Worm (Caenorhabditis elegans): ENCODE measurements around the gene Y17G7B.3.

- no peak for TF ChIP-seq ztf-23 (GFP tag; IDR thresholded peaks at IDR 0.05)
- 0 out of 2 replicates have a peak, but pooled peaks have one; percentile 17 for TF ChIP-seq T22C8.4 (GFP tag; IDR thresholded peaks at IDR 0.05)
- TF ChIP-seq cog-1 (tag; optimal IDR thresholded peaks at IDR 0.05), result no peak
- TF ChIP-seq ztf-29 (GFP tag; IDR thresholded peaks at IDR 0.05), result no peak
- TF ChIP-seq flt-1 (GFP tag; IDR thresholded peaks at IDR 0.05), result no peak
- TF ChIP-seq tab-1 (GFP tag; IDR thresholded peaks at IDR 0.05), result no peak
- TF ChIP-seq ref-1 (GFP tag; conservative IDR thresholded peaks at IDR 0.05), result no peak
- no peak for TF ChIP-seq med-1 (GFP tag; optimal IDR thresholded peaks at IDR 0.05; ENCODE audit: insufficient read depth)
These were observed 39.9 kb downstream of the Y17G7B.3 start for ce11 chrII:12028707-12029106.

Measured in whole organism, midembryonic.